Fruit fly (Drosophila melanogaster): ENCODE results near the gene Prx6a.

Gene Prx6a

DNA sequence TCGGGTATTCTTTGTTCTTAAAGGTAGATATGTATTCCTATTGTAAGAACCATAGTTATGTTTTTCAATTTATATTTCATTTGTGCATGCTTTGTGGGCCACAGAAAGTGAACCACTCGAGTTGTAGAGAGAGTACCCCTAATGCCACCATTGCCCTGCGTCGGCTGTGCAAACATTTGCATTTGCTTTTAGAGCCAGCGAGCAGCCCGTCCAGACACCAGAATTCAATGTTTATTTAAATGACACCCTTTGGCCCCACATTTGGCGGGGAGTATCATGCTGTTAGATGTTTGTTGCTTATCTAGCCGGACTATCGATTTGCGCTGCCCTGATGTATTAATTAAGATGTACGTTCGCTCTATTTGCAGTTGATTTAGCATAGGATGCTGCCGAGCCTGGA lies 13.4 kb downstream of the Prx6a start (continued):
- TF ChIP-seq ttk (GFP tag; IDR thresholded peaks at IDR 0.05) (no peak), CG7372 (GFP tag; IDR thresholded peaks at IDR 0.05) (no peak), maf-S (GFP tag; optimal IDR thresholded peaks at IDR 0.05) (no peak), CG15073 (GFP tag; optimal IDR thresholded peaks at IDR 0.05) (no peak), Nf-YA (GFP tag; IDR thresholded peaks at IDR 0.05) (no peak), Poxn (GFP tag; IDR thresholded peaks at IDR 0.05) (no peak), CG12071 (GFP tag; optimal IDR thresholded peaks at IDR 0.05) (peak; percentile 59), Dp (GFP tag; optimal IDR thresholded peaks at IDR 0.05) (no peak), CG4617 (GFP tag; optimal IDR thresholded peaks at IDR 0.05; ENCODE audit: borderline replicate concordance) (no peak), Mad (GFP tag; optimal IDR thresholded peaks at IDR 0.05) (no peak), bbx (GFP tag; IDR thresholded peaks at IDR 0.05; ENCODE audit: partially characterized antibody) (no peak), CG18619 (GFP tag; optimal IDR thresholded peaks at IDR 0.05) (no peak), CG31441 (GFP tag; IDR thresholded peaks at IDR 0.05) (no peak), Rx (GFP tag; IDR thresholded peaks at IDR 0.05) (no peak), CG6765 (GFP tag; optimal IDR thresholded peaks at IDR 0.05) (no peak), mam (GFP tag; optimal IDR thresholded peaks at IDR 0.05) (no peak), CG10654 (GFP tag; optimal IDR thresholded peaks at IDR 0.05) (peak; percentile 6), onecut (GFP tag; IDR thresholded peaks at IDR 0.05) (peak; percentile 42; the same call in 1 of the 2 replicates), ac (GFP tag; optimal IDR thresholded peaks at IDR 0.05) (no peak), pita (GFP tag; optimal IDR thresholded peaks at IDR 0.05) (no peak), CG17612 (GFP tag; IDR thresholded peaks at IDR 0.05) (no peak), lola (GFP tag; optimal IDR thresholded peaks at IDR 0.05) (no peak), CG34224 (GFP tag; IDR thresholded peaks at IDR 0.05; ENCODE audit: partially characterized antibody) (no peak), CG11093 (GFP tag; IDR thresholded peaks at IDR 0.05) (no peak), CG31224 (GFP tag; IDR thresholded peaks at IDR 0.05) (no peak), CG3407 (GFP tag; optimal IDR thresholded peaks at IDR 0.05) (peak; percentile 20), sqz (GFP tag; optimal IDR thresholded peaks at IDR 0.05) (peak; percentile 35), CG12236 (GFP tag; optimal IDR thresholded peaks at IDR 0.05) (no peak), CG10565 (GFP tag; optimal IDR thresholded peaks at IDR 0.05) (no peak), HLH4C (GFP tag; IDR thresholded peaks at IDR 0.05; ENCODE audit: partially characterized antibody) (no peak), CG3995 (GFP tag; optimal IDR thresholded peaks at IDR 0.05) (no peak), dimm (GFP tag; IDR thresholded peaks at IDR 0.05) (no peak), Doc2 (GFP tag; IDR thresholded peaks at IDR 0.05) (no peak), CG32772 (GFP tag; IDR thresholded peaks at IDR 0.05) (no peak), dati (GFP tag; IDR thresholded peaks at IDR 0.05) (no peak), CG4328 (GFP tag; optimal IDR thresholded peaks at IDR 0.05) (peak; percentile 28), CG14014 (GFP tag; IDR thresholded peaks at IDR 0.05) (peak; percentile 11; the same call in 1 of the 2 replicates), hbn (GFP tag; IDR thresholded peaks at IDR 0.05; ENCODE audit: partially characterized antibody) (no peak), CG4730 (GFP tag; IDR thresholded peaks at IDR 0.05) (no peak), CG6854 (GFP tag; optimal IDR thresholded peaks at IDR 0.05) (no peak), CG6175 (GFP tag; IDR thresholded peaks at IDR 0.05) (no peak), D (optimal IDR thresholded peaks at IDR 0.05) (no peak), D (GFP tag; optimal IDR thresholded peaks at IDR 0.05) (peak; percentile 4), H2.0 (GFP tag; IDR thresholded peaks at IDR 0.05) (no peak), CrebB (tag; optimal IDR thresholded peaks at IDR 0.05) (peak; percentile 9), CG10979 (tag; optimal IDR thresholded peaks at IDR 0.05) (no peak), Camta (GFP tag; optimal IDR thresholded peaks at IDR 0.05) (no peak), sd (tag; optimal IDR thresholded peaks at IDR 0.05) (no peak), lilli (GFP tag; optimal IDR thresholded peaks at IDR 0.05) (no peak), gro (GFP tag; optimal IDR thresholded peaks at IDR 0.05) (no peak), ems (GFP tag; optimal IDR thresholded peaks at IDR 0.05) (no peak), BtbVII (GFP tag; optimal IDR thresholded peaks at IDR 0.05) (peak; percentile 27), CG9727 (GFP tag; optimal IDR thresholded peaks at IDR 0.05) (peak; percentile 47)
